Fruit fly (Drosophila melanogaster) whole organism, embryonic: ENCODE measurements around the gene mof.
A peak's percentile ranks its signal among the peaks of the same experiment; 100 is the strongest.

Experiments used
- Abd-B ChIP-seq: fragments of 200-800 bp; sonication (Bioruptor generic); optimal IDR thresholded peaks from 2 replicates; lab custom pipeline; 2018; ENCODE audit warnings: missing biosample characterization, mild to moderate bottlenecking, missing genetic modification characterization, moderate library complexity
- B-H2 ChIP-seq: fragments of 200-800 bp; sonication (Bioruptor generic); optimal IDR thresholded peaks from 2 replicates; lab custom pipeline; 2018; ENCODE audit warnings: missing biosample characterization, mild to moderate bottlenecking, missing genetic modification characterization
- C15 ChIP-seq: fragments of 200-800 bp; sonication (Bioruptor generic); IDR thresholded peaks from 3 replicates; pipeline ENCODE4 v1.3.6; 2022; ENCODE audit warnings: missing biosample characterization, missing genetic modification characterization
- CG11247 ChIP-seq: fragments of 200-800 bp; sonication (Bioruptor generic); IDR thresholded peaks from 2 replicates; pipeline ENCODE4 v1.3.6; 2022; ENCODE audit warnings: missing biosample characterization, missing genetic modification characterization
- CG1647 ChIP-seq: fragments of 200-800 bp; sonication (Bioruptor generic); optimal IDR thresholded peaks from 3 replicates; lab custom pipeline; 2016; ENCODE audit warnings: missing biosample characterization, missing genetic modification characterization
- CG17912 ChIP-seq: fragments of 200-800 bp; sonication (Bioruptor generic); optimal IDR thresholded peaks from 2 replicates; lab custom pipeline; 2018; ENCODE audit warnings: missing biosample characterization, mild to moderate bottlenecking, missing genetic modification characterization
- CG2199 ChIP-seq: fragments of 200-800 bp; sonication (Bioruptor generic); IDR thresholded peaks from 3 replicates; pipeline ENCODE4 v1.3.6; 2022; ENCODE audit warnings: missing biosample characterization, missing genetic modification characterization
- CG2202 ChIP-seq: fragments of 200-800 bp; sonication (Bioruptor generic); optimal IDR thresholded peaks from 2 replicates; lab custom pipeline; 2018; ENCODE audit warnings: missing biosample characterization, mild to moderate bottlenecking, missing genetic modification characterization
- CG2889 ChIP-seq: fragments of 200-800 bp; sonication (Bioruptor generic); IDR thresholded peaks from 3 replicates; pipeline ENCODE4 v1.3.6; 2022; ENCODE audit warnings: missing biosample characterization, missing genetic modification characterization
- CG34224 ChIP-seq: fragments of 200-800 bp; sonication (Bioruptor generic); IDR thresholded peaks from 3 replicates; pipeline ENCODE4 v1.3.6; 2022; ENCODE audit warnings: missing biosample characterization, missing genetic modification characterization; ENCODE audit not compliant: partially characterized antibody
- CG3726 ChIP-seq: fragments of 200-800 bp; sonication (Bioruptor generic); IDR thresholded peaks from 3 replicates; pipeline ENCODE4, ENCODE4 v1.3.6; 2022; ENCODE audit warnings: missing biosample characterization, missing genetic modification characterization
- CG42726 ChIP-seq: fragments of 200-800 bp; sonication (Bioruptor generic); IDR thresholded peaks from 2 replicates; pipeline ENCODE4 v1.3.6; 2022; ENCODE audit warnings: missing biosample characterization, missing genetic modification characterization; ENCODE audit not compliant: partially characterized antibody
- CG5245 ChIP-seq: fragments of 200-800 bp; sonication (Bioruptor generic); optimal IDR thresholded peaks from 3 replicates; lab custom pipeline; 2016; ENCODE audit warnings: missing biosample characterization, missing genetic modification characterization
- CG6765 ChIP-seq: fragments of 200-800 bp; sonication (Bioruptor generic); optimal IDR thresholded peaks from 3 replicates; lab custom pipeline; 2017; ENCODE audit warnings: missing biosample characterization, mild to moderate bottlenecking, missing genetic modification characterization
- CG8388 ChIP-seq: fragments of 200-800 bp; sonication (Bioruptor generic); optimal IDR thresholded peaks from 2 replicates; lab custom pipeline; 2019; ENCODE audit warnings: missing biosample characterization, mild to moderate bottlenecking, missing genetic modification characterization, moderate library complexity
- CG9727 ChIP-seq: fragments of 200-800 bp; sonication (Bioruptor generic); optimal IDR thresholded peaks from 3 replicates; lab custom pipeline; 2017; ENCODE audit warnings: missing biosample characterization, mild to moderate bottlenecking, missing genetic modification characterization
- CG9817 ChIP-seq: fragments of 200-800 bp; sonication (Bioruptor generic); optimal IDR thresholded peaks from 2 replicates; lab custom pipeline; 2018; ENCODE audit warnings: missing biosample characterization, mild to moderate bottlenecking, missing genetic modification characterization, moderate library complexity
- Dbx ChIP-seq: fragments of 200-800 bp; sonication (Bioruptor generic); IDR thresholded peaks from 3 replicates; pipeline ENCODE4 v1.3.6; 2022; ENCODE audit warnings: missing biosample characterization, missing genetic modification characterization
- Doc3 ChIP-seq: fragments of 200-800 bp; sonication (Bioruptor generic); IDR thresholded peaks from 3 replicates; pipeline ENCODE4 v1.3.6; 2022; ENCODE audit warnings: missing biosample characterization, missing genetic modification characterization; ENCODE audit not compliant: partially characterized antibody
- E2f1 ChIP-seq: fragments of 200-800 bp; sonication (Bioruptor generic); IDR thresholded peaks from 2 replicates; pipeline ENCODE4 v1.3.6; 2022; ENCODE audit warnings: missing biosample characterization, missing genetic modification characterization
- Hr51 ChIP-seq, 2 experiments: fragments of 200-800 bp; sonication (Bioruptor generic); optimal IDR thresholded peaks; 2 replicates in 1 of 2; 3 replicates in 1 of 2; lab custom pipeline; 2016 to 2018; ENCODE audit warnings: missing biosample characterization in 2 of 2, missing genetic modification characterization in 2 of 2, mild to moderate bottlenecking in 1 of 2, moderate library complexity in 1 of 2
- Kr ChIP-seq: fragments of 200-800 bp; sonication (Bioruptor generic); optimal IDR thresholded peaks from 2 replicates; lab custom pipeline; 2017; ENCODE audit warnings: missing biosample characterization, mild to moderate bottlenecking, missing genetic modification characterization
- Lhr ChIP-seq: fragments of 200-800 bp; sonication (Bioruptor generic); optimal IDR thresholded peaks from 3 replicates; lab custom pipeline; 2017; ENCODE audit warnings: mild to moderate bottlenecking, missing biosample characterization, missing genetic modification reagents, missing genetic modification characterization
- Opbp ChIP-seq: fragments of 200-800 bp; sonication (Bioruptor generic); IDR thresholded peaks from 3 replicates; pipeline ENCODE4 v1.3.6; 2022; ENCODE audit warnings: missing biosample characterization, missing genetic modification characterization; ENCODE audit not compliant: partially characterized antibody
- Usf ChIP-seq: fragments of 200-800 bp; sonication (Bioruptor generic); optimal IDR thresholded peaks from 2 replicates; lab custom pipeline; 2017; ENCODE audit warnings: missing genotype, missing biosample characterization, missing genetic modification characterization
- Vsx1 ChIP-seq: fragments of 200-800 bp; sonication (Bioruptor generic); optimal IDR thresholded peaks from 2 replicates; lab custom pipeline; 2017; ENCODE audit warnings: missing biosample characterization, mild to moderate bottlenecking, missing genetic modification characterization, missing genetic modification reagents
- abd-A ChIP-seq: fragments of 200-800 bp; sonication (Bioruptor generic); optimal IDR thresholded peaks from 3 replicates; lab custom pipeline; 2019; ENCODE audit warnings: missing biosample characterization, mild to moderate bottlenecking, missing genetic modification characterization, moderate library complexity
- al ChIP-seq: fragments of 200-800 bp; sonication (Bioruptor generic); IDR thresholded peaks from 2 replicates; pipeline ENCODE4 v1.3.6; 2022; ENCODE audit warnings: missing biosample characterization, missing genetic modification characterization
- ase ChIP-seq: fragments of 200-800 bp; sonication (Bioruptor generic); IDR thresholded peaks from 3 replicates; pipeline ENCODE4 v1.3.6; 2022; ENCODE audit warnings: missing biosample characterization, missing genetic modification characterization
- bcd ChIP-seq: fragments of 200-800 bp; sonication (Bioruptor generic); optimal IDR thresholded peaks from 2 replicates; lab custom pipeline; 2017; ENCODE audit warnings: missing biosample characterization, mild to moderate bottlenecking, missing genetic modification characterization
- caup ChIP-seq: fragments of 200-800 bp; sonication (Bioruptor generic); optimal IDR thresholded peaks from 3 replicates; lab custom pipeline; 2017; ENCODE audit warnings: missing biosample characterization, mild to moderate bottlenecking, missing genetic modification characterization, moderate library complexity; ENCODE audit not compliant: severe bottlenecking
- ci ChIP-seq: fragments of 200-800 bp; sonication (Bioruptor generic); IDR thresholded peaks from 3 replicates; pipeline ENCODE4 v1.3.6; 2022; ENCODE audit warnings: missing biosample characterization, missing genetic modification characterization
- eyg ChIP-seq: fragments of 200-800 bp; sonication (Bioruptor generic); optimal IDR thresholded peaks from 3 replicates; lab custom pipeline; 2016; ENCODE audit warnings: missing biosample characterization, missing genetic modification characterization
- fd96Cb ChIP-seq: fragments of 200-800 bp; sonication (Bioruptor generic); optimal IDR thresholded peaks from 2 replicates; lab custom pipeline; 2018; ENCODE audit warnings: missing biosample characterization, mild to moderate bottlenecking, missing genetic modification characterization, moderate library complexity
- fu2 ChIP-seq: fragments of 200-800 bp; sonication (Bioruptor generic); optimal IDR thresholded peaks from 2 replicates; lab custom pipeline; 2016; ENCODE audit warnings: missing biosample characterization, missing genetic modification characterization
- ken ChIP-seq: fragments of 200-800 bp; sonication (Bioruptor generic); IDR thresholded peaks from 3 replicates; pipeline ENCODE4 v1.3.6; 2022; ENCODE audit warnings: missing biosample characterization, missing genetic modification characterization
- mirr ChIP-seq: fragments of 200-800 bp; sonication (Bioruptor generic); optimal IDR thresholded peaks from 3 replicates; lab custom pipeline; 2018; ENCODE audit warnings: missing biosample characterization, mild to moderate bottlenecking, missing genetic modification characterization
- nerfin-2 ChIP-seq: fragments of 200-800 bp; sonication (Bioruptor generic); IDR thresholded peaks from 2 replicates; pipeline ENCODE4 v1.3.6; 2022; ENCODE audit warnings: missing biosample characterization, missing genetic modification characterization; ENCODE audit not compliant: partially characterized antibody
- nmo ChIP-seq: fragments of 200-800 bp; sonication (Bioruptor generic); optimal IDR thresholded peaks from 2 replicates; lab custom pipeline; 2018; ENCODE audit warnings: missing biosample characterization, mild to moderate bottlenecking, missing genetic modification characterization, moderate library complexity
- nom ChIP-seq: fragments of 200-800 bp; sonication (Bioruptor generic); optimal IDR thresholded peaks from 2 replicates; lab custom pipeline; 2017; ENCODE audit warnings: missing biosample characterization, missing genetic modification characterization, mild to moderate bottlenecking, moderate library complexity, missing genetic modification reagents
- onecut ChIP-seq: fragments of 200-800 bp; sonication (Bioruptor generic); IDR thresholded peaks from 2 replicates; pipeline ENCODE4 v1.3.6; 2022; ENCODE audit warnings: missing biosample characterization, missing genetic modification characterization
- pan ChIP-seq, 4 experiments: fragments of >200 bp in 3 of 4; fragments of 200-800 bp in 1 of 4; sonication (Bioruptor generic) in 1 of 4; optimal IDR thresholded peaks in 3 of 4; IDR thresholded peaks in 1 of 4; 2 replicates each; pipeline versions ENCODE4 v1.3.6 to Lab custom; 2017 to 2022; ENCODE audit warnings: missing biosample characterization in 2 of 4, missing genetic modification characterization in 2 of 4, mixed read lengths in 1 of 4
- sens ChIP-seq: fragments of 200-800 bp; sonication (Bioruptor generic); peaks from one replicate; lab custom pipeline; 2016; ENCODE audit warnings: missing biosample characterization, missing genetic modification characterization
- slou ChIP-seq: fragments of 200-800 bp; sonication (Bioruptor generic); optimal IDR thresholded peaks from 3 replicates; lab custom pipeline; 2016; ENCODE audit warnings: missing biosample characterization, missing genetic modification characterization
- tna ChIP-seq: fragments of 200-800 bp; sonication (Bioruptor generic); IDR thresholded peaks from 2 replicates; pipeline ENCODE4 v1.3.6; 2022; ENCODE audit warnings: missing biosample characterization, missing genetic modification characterization; ENCODE audit not compliant: partially characterized antibody
- zen ChIP-seq: fragments of 200-800 bp; sonication (Bioruptor generic); optimal IDR thresholded peaks from 3 replicates; lab custom pipeline; 2018; ENCODE audit warnings: missing biosample characterization, mild to moderate bottlenecking, missing genetic modification characterization, moderate library complexity
- zf30C ChIP-seq: fragments of 200-800 bp; sonication (Bioruptor generic); optimal IDR thresholded peaks from 3 replicates; lab custom pipeline; 2018; ENCODE audit warnings: missing biosample characterization, mild to moderate bottlenecking, missing genetic modification characterization

Gene mof

dm6 chrX:5880139-5880924, 3.7 kb upstream of the mof start (continued):
- TF ChIP-seq nerfin-2 (GFP tag; lab: Robert Waterston, UW) (no peak), ken (GFP tag; lab: Robert Waterston, UW) (no peak), CG6765 (GFP tag; lab: Kevin White, UChicago) (peak; percentile 30), CG42726 (no peak), E2f1 (GFP tag; lab: Robert Waterston, UW) (0 out of 2 replicates have a peak, but pooled peaks have one; percentile 31), ci (GFP tag; lab: Robert Waterston, UW) (peak; percentile 60; the same call in 2 of the 3 replicates), Dbx (GFP tag; lab: Robert Waterston, UW) (peak; percentile 33; the same call in 1 of the 3 replicates), CG2202 (tag; lab: Kevin White, UChicago) (peak; percentile 26), Vsx1 (GFP tag; lab: Kevin White, UChicago) (peak; percentile 4), Kr (GFP tag; lab: Kevin White, UChicago) (peak; percentile 9), CG9817 (tag; lab: Kevin White, UChicago) (peak; percentile 39), ase (GFP tag; lab: Robert Waterston, UW) (no peak), caup (GFP tag; lab: Kevin White, UChicago) (peak; percentile 29), CG2889 (GFP tag; lab: Robert Waterston, UW) (no peak), al (GFP tag; lab: Robert Waterston, UW) (no peak), B-H2 (GFP tag; lab: Kevin White, UChicago) (peak; percentile 31), onecut (GFP tag; lab: Robert Waterston, UW) (peak; percentile 29; the same call in 1 of the 2 replicates), zen (tag; lab: Kevin White, UChicago) (peak; percentile 8), Opbp (GFP tag; lab: Robert Waterston, UW) (no peak), nmo (peak; percentile 22), Usf (GFP tag; lab: Kevin White, UChicago) (no peak), fu2 (GFP tag; lab: Kevin White, UChicago) (peak; percentile 29), CG34224 (GFP tag; lab: Robert Waterston, UW) (no peak), CG9727 (peak; percentile 7), CG3726 (GFP tag; lab: Robert Waterston, UW) (no peak), fd96Cb (tag; lab: Kevin White, UChicago) (peak; percentile 2), bcd (GFP tag; lab: Kevin White, UChicago) (no peak), eyg (GFP tag; lab: Kevin White, UChicago) (no peak), Hr51 (GFP tag; optimal IDR thresholded peaks at IDR 0.05; lab: Kevin White, UChicago) (peak in 1 of 2 experiments; percentile 53), Lhr (GFP tag; lab: Kevin White, UChicago) (no peak), slou (no peak), CG8388 (GFP tag; lab: Kevin White, UChicago) (peak; percentile 40), CG5245 (GFP tag; lab: Kevin White, UChicago) (peak; percentile 11), pan (optimal IDR thresholded peaks at IDR 0.05; lab: Kevin White, UChicago) (no peak), pan (GFP tag; optimal IDR thresholded peaks at IDR 0.05 in 1 of 2, IDR thresholded peaks at IDR 0.05 in 1 of 2) (peak in 1 of 2 experiments; percentile 40), mirr (GFP tag; lab: Kevin White, UChicago) (peak; percentile 27), sens (GFP tag; lab: Kevin White, UChicago) (peak; percentile 80), C15 (no peak), tna (GFP tag; lab: Robert Waterston, UW) (no peak), nom (GFP tag; lab: Kevin White, UChicago) (peak; percentile 68), zf30C (no peak), CG11247 (GFP tag; lab: Robert Waterston, UW) (no peak), abd-A (tag; lab: Kevin White, UChicago) (peak; percentile 54), Abd-B (GFP tag; lab: Kevin White, UChicago) (peak; percentile 43), CG1647 (GFP tag; lab: Kevin White, UChicago) (no peak), CG2199 (GFP tag; lab: Robert Waterston, UW) (no peak), CG17912 (GFP tag; lab: Kevin White, UChicago) (peak; percentile 24), Doc3 (GFP tag; lab: Robert Waterston, UW) (no peak)
